Fruit fly (Drosophila melanogaster) Kc167 (cell line): Measurements from ENCODE around the gene Rala.

Experiments used
- Myc ChIP-seq: fragments of >200 bp; optimal IDR thresholded peaks from 2 replicates; lab custom pipeline; 2017; ENCODE audit warnings: missing external identifiers
- Sin3A ChIP-seq: fragments of >200 bp; optimal IDR thresholded peaks from 2 replicates; lab custom pipeline; 2018; ENCODE audit warnings: missing external identifiers
- h ChIP-seq: fragments of >200 bp; optimal IDR thresholded peaks from 3 replicates; lab custom pipeline; 2018; ENCODE audit warnings: missing external identifiers
- insv ChIP-seq: fragments of >200 bp; optimal IDR thresholded peaks from 3 replicates; lab custom pipeline; 2018; ENCODE audit warnings: missing external identifiers
- psq ChIP-seq: fragments of >200 bp; optimal IDR thresholded peaks from 2 replicates; lab custom pipeline; 2017; ENCODE audit warnings: missing external identifiers
- ttk ChIP-seq: sonication (Bioruptor generic); optimal IDR thresholded peaks from 2 replicates; lab custom pipeline; 2017; ENCODE audit warnings: missing external identifiers

Rala gene

dm6 chrX:3746898-3747297 lies 27.5 kb upstream of the Rala start:
- TF ChIP-seq ttk (lab: Kevin White, UChicago) (no peak), insv (lab: Kevin White, UChicago) (no peak), psq (lab: Kevin White, UChicago) (no peak), h (lab: Kevin White, UChicago) (no peak), Sin3A (no peak), Myc (lab: Kevin White, UChicago) (no peak)

- TF ChIP-seq Sin3A (no peak), ttk (lab: Kevin White, UChicago) (no peak), Myc (lab: Kevin White, UChicago) (no peak), h (lab: Kevin White, UChicago) (no peak), psq (lab: Kevin White, UChicago) (no peak), insv (lab: Kevin White, UChicago) (no peak)
Observed at dm6 chrX:3745264-3745564, 25.8 kb upstream of the Rala start.

DNA sequence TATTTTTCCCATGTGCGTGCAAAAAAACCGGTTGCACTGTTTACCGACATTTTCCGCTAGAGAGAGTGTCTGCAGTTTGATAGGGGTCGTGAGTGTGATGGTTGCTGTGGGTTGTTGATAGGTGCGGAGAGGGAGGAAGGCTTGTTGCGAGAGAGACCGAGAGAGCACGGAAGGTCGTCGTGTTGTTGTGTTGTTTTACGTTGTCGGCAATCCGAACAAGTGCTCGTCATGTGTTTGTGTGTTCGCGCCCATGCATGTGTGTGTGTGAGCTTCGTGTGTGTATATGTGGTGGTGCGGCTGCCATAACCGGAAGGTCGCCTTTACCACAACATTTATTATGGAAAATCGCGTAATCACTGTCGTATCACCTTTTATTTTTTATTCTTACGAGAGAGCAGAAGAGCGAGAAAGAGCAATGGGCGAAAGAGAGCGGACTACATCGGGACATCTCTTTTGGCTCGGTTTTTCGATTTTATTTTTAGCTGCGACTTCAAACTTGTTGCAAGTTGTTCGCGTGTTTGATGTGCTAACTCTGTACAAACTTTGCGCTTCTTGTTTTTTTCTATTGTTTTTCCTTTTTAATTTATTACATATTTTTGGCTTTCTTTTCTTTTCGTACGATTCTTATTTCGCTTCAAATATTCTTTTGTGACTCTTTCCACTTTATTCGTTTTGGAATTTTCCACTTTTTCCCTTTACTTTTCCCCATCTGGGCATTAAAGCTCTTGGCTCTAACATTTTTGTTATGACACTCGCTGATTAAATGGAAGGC lies 25.2 kb upstream of the Rala start:
- TF ChIP-seq psq (lab: Kevin White, UChicago) (no peak), ttk (lab: Kevin White, UChicago) (no peak), Sin3A (no peak), insv (lab: Kevin White, UChicago) (no peak), h (lab: Kevin White, UChicago) (no peak), Myc (lab: Kevin White, UChicago) (no peak)

- TF ChIP-seq psq (lab: Kevin White, UChicago) (no peak), insv (lab: Kevin White, UChicago) (no peak), h (lab: Kevin White, UChicago) (no peak), Sin3A (no peak), Myc (lab: Kevin White, UChicago) (no peak), ttk (lab: Kevin White, UChicago) (no peak)
Observed at dm6 chrX:3743891-3744491, 24.6 kb upstream of the Rala start.

- no peak for TF ChIP-seq h (lab: Kevin White, UChicago)
- no peak for TF ChIP-seq ttk (lab: Kevin White, UChicago)
- no peak for TF ChIP-seq Myc (lab: Kevin White, UChicago)
- TF ChIP-seq Sin3A, result no peak
- no peak for TF ChIP-seq insv (lab: Kevin White, UChicago)
- no peak for TF ChIP-seq psq (lab: Kevin White, UChicago)
Observed at dm6 chrX:3743005-3743890, 23.8 kb upstream of the Rala start.

DNA sequence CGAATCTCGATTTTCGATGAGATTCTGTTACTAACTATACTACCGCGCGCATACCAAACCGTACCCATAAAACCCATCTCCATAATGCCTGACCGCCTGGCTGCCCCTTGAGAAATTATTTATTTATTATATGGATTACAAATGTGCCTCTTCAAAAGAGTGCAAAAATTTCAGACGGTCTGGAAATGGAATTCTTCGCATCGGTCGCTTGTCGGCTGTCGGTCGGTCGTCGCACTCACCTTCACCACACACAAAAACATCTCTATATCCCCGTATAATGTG lies 23.2 kb upstream of the Rala start:
- TF ChIP-seq Myc (lab: Kevin White, UChicago) (no peak), psq (lab: Kevin White, UChicago) (no peak), h (lab: Kevin White, UChicago) (no peak), ttk (lab: Kevin White, UChicago) (no peak), Sin3A (no peak), insv (lab: Kevin White, UChicago) (no peak)

dm6 chrX:3742002-3742722 lies 22.7 kb upstream of the Rala start:
- no peak for TF ChIP-seq psq (lab: Kevin White, UChicago)
- no peak for TF ChIP-seq ttk (lab: Kevin White, UChicago)
- TF ChIP-seq Myc (lab: Kevin White, UChicago), result no peak
- no peak for TF ChIP-seq Sin3A
- TF ChIP-seq h (lab: Kevin White, UChicago), result no peak
- TF ChIP-seq insv (lab: Kevin White, UChicago), result no peak

dm6 chrX:3741611-3742001 lies 22.2 kb upstream of the Rala start:
- TF ChIP-seq Sin3A, result no peak
- TF ChIP-seq ttk (lab: Kevin White, UChicago), result no peak
- TF ChIP-seq h (lab: Kevin White, UChicago), result no peak
- no peak for TF ChIP-seq Myc (lab: Kevin White, UChicago)
- no peak for TF ChIP-seq insv (lab: Kevin White, UChicago)
- no peak for TF ChIP-seq psq (lab: Kevin White, UChicago)

- TF ChIP-seq insv (lab: Kevin White, UChicago) (no peak), ttk (lab: Kevin White, UChicago) (no peak), Myc (lab: Kevin White, UChicago) (no peak), h (lab: Kevin White, UChicago) (no peak), Sin3A (no peak), psq (lab: Kevin White, UChicago) (no peak)
Observed at dm6 chrX:3740725-3741440, 21.4 kb upstream of the Rala start.

- TF ChIP-seq ttk (lab: Kevin White, UChicago), result no peak
- no peak for TF ChIP-seq insv (lab: Kevin White, UChicago)
- no peak for TF ChIP-seq Myc (lab: Kevin White, UChicago)
- no peak for TF ChIP-seq psq (lab: Kevin White, UChicago)
- TF ChIP-seq h (lab: Kevin White, UChicago), result no peak
- TF ChIP-seq Sin3A, result no peak
Observed at dm6 chrX:3740319-3740718, 20.9 kb upstream of the Rala start.
